Fruit fly (Drosophila melanogaster): ENCODE results near the gene CG13010.

CG13010 gene

DNA sequence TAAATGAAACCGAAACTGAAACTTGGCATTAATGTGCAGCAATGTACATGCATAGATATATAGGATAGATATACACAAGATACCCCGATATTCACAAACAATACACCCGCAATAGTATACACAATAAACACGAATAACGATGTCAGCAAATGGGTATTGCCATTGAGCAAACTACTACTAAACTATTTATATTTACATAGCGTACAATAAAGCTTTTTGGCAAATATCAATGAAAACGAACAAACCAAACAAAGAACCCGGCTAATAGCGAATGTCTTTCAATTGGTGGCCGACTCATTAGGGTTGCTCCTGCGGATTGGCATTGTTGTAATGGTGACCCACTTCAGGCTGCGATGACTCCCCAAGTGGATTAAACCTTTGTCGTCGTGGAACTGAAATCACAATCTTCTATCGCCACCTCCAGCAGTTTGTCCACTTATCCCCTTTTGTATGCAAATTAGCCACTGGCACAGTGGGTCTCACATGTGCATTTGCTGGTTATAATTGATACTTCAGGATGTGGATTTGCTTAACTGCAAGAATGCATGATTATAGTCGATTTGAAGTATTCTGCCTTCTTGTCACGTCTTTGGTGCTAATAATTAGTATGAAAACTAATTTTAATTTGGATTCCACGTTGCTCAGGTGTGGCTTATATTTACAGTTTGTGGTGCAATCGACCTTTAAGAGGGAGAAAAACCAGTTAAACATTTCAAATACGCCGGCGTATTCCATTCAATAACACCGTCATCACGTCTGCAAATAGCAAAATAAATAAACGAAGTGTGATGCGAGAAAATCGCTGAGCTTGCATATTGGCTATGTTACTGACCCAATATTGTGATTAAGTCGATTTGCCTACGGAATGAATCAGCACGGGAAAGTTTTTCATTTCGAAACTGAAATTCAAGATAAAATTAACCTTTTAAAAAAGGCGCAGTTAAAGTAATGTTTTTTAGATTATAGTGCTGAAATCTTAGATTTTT lies 28.4 kb downstream of the CG13010 start (continued):
- TF ChIP-seq lola (GFP tag; optimal IDR thresholded peaks at IDR 0.05) (no peak), Ravus (GFP tag; IDR thresholded peaks at IDR 0.05) (no peak), CG14014 (GFP tag; IDR thresholded peaks at IDR 0.05) (peak; percentile 86), CG8089 (GFP tag; optimal IDR thresholded peaks at IDR 0.05) (no peak), fd3F (GFP tag; optimal IDR thresholded peaks at IDR 0.05) (no peak), Mes4 (GFP tag; optimal IDR thresholded peaks at IDR 0.05) (no peak), sima (GFP tag; optimal IDR thresholded peaks at IDR 0.05) (no peak), CG8290 (GFP tag; optimal IDR thresholded peaks at IDR 0.05) (no peak), CG8290 (tag; optimal IDR thresholded peaks at IDR 0.05) (peak in 1 of 2 experiments; percentile 15), CG18476 (GFP tag; optimal IDR thresholded peaks at IDR 0.05) (no peak), ems (GFP tag; optimal IDR thresholded peaks at IDR 0.05) (no peak), usp (GFP tag; optimal IDR thresholded peaks at IDR 0.05) (no peak), CG6854 (GFP tag; optimal IDR thresholded peaks at IDR 0.05) (peak; percentile 26), Dad (GFP tag; optimal IDR thresholded peaks at IDR 0.05) (peak; percentile 76), salm (tag; optimal IDR thresholded peaks at IDR 0.05) (no peak), kay (GFP tag; optimal IDR thresholded peaks at IDR 0.05) (peak; percentile 67), slp2 (GFP tag; optimal IDR thresholded peaks at IDR 0.05) (peak; percentile 70), abd-A (tag; optimal IDR thresholded peaks at IDR 0.05) (peak; percentile 5), nmo (GFP tag; optimal IDR thresholded peaks at IDR 0.05) (peak; percentile 79), CG14441 (GFP tag; IDR thresholded peaks at IDR 0.05) (peak; percentile 72), hbn (GFP tag; IDR thresholded peaks at IDR 0.05; ENCODE audit: partially characterized antibody) (no peak), CG7839 (tag; optimal IDR thresholded peaks at IDR 0.05) (peak; percentile 70), nom (GFP tag; optimal IDR thresholded peaks at IDR 0.05) (no peak), HmgZ (tag; optimal IDR thresholded peaks at IDR 0.05) (no peak), croc (GFP tag; conservative IDR thresholded peaks at IDR 0.05) (peak; percentile 36; the same call in 1 of the 3 replicates), danr (GFP tag; IDR thresholded peaks at IDR 0.05) (no peak), az2 (GFP tag; optimal IDR thresholded peaks at IDR 0.05) (no peak), CG4820 (GFP tag; optimal IDR thresholded peaks at IDR 0.05) (no peak), CG12744 (GFP tag; optimal IDR thresholded peaks at IDR 0.05) (no peak), Antp (GFP tag; optimal IDR thresholded peaks at IDR 0.05) (peak; percentile 85), gt (GFP tag; IDR thresholded peaks at IDR 0.05) (no peak), CrebB (tag; optimal IDR thresholded peaks at IDR 0.05) (no peak), CG15696 (tag; optimal IDR thresholded peaks at IDR 0.05) (no peak), HLHmδ (GFP tag; optimal IDR thresholded peaks at IDR 0.05) (no peak), chinmo (GFP tag; IDR thresholded peaks at IDR 0.05; ENCODE audit: partially characterized antibody) (0 out of 4 replicates have a peak, but pooled peaks have one; percentile 10), onecut (GFP tag; IDR thresholded peaks at IDR 0.05) (peak; percentile 72), CG1647 (GFP tag; optimal IDR thresholded peaks at IDR 0.05) (no peak), rib (GFP tag; IDR thresholded peaks at IDR 0.05) (0 out of 2 replicates have a peak, but pooled peaks have one; percentile 22), vnd (GFP tag; IDR thresholded peaks at IDR 0.05; ENCODE audit: partially characterized antibody) (no peak), slbo (GFP tag; IDR thresholded peaks at IDR 0.05) (peak; percentile 21; the same call in 1 of the 2 replicates), maf-S (GFP tag; optimal IDR thresholded peaks at IDR 0.05) (no peak), CG11695 (GFP tag; IDR thresholded peaks at IDR 0.05) (0 out of 3 replicates have a peak, but pooled peaks have one; percentile 27), CG10147 (GFP tag; optimal IDR thresholded peaks at IDR 0.05) (no peak), HHEX (GFP tag; optimal IDR thresholded peaks at IDR 0.05) (no peak), CG2116 (GFP tag; optimal IDR thresholded peaks at IDR 0.05) (no peak), Hr51 (GFP tag; optimal IDR thresholded peaks at IDR 0.05) (peak in 1 of 2 experiments; percentile 59), CG30431 (GFP tag; optimal IDR thresholded peaks at IDR 0.05) (no peak), slou (GFP tag; optimal IDR thresholded peaks at IDR 0.05) (peak; percentile 43)

Measured in whole organism, embryonic.